Fruit fly (Drosophila melanogaster): ENCODE data around the gene CG15554.

Gene CG15554

dm6 chr3R:31134056-31134455, 8.1 kb downstream of the CG15554 start, which contains the start of gene Gycbeta100B (continued):
- TF ChIP-seq unpg (GFP tag; optimal IDR thresholded peaks at IDR 0.05) = peak; percentile 42
- no peak for TF ChIP-seq pita (GFP tag; optimal IDR thresholded peaks at IDR 0.05)
- no peak for TF ChIP-seq D (optimal IDR thresholded peaks at IDR 0.05)
- TF ChIP-seq D (GFP tag; optimal IDR thresholded peaks at IDR 0.05) = peak; percentile 9
- no peak for TF ChIP-seq Side (GFP tag; optimal IDR thresholded peaks at IDR 0.05)
- TF ChIP-seq org-1 (GFP tag; optimal IDR thresholded peaks at IDR 0.05) = no peak
- TF ChIP-seq Xbp1 (GFP tag; optimal IDR thresholded peaks at IDR 0.05) = peak; percentile 44
- TF ChIP-seq Awh (GFP tag; IDR thresholded peaks at IDR 0.05) = no peak
- TF ChIP-seq CG7987 (GFP tag; optimal IDR thresholded peaks at IDR 0.05) = peak; percentile 72
- no peak for TF ChIP-seq jumu (GFP tag; optimal IDR thresholded peaks at IDR 0.05)
- peak; percentile 14 for TF ChIP-seq ewg (GFP tag; optimal IDR thresholded peaks at IDR 0.05)
- TF ChIP-seq Ptx1 (GFP tag; IDR thresholded peaks at IDR 0.05) = no peak
- TF ChIP-seq Hr39 (optimal IDR thresholded peaks at IDR 0.05) = no peak
- no peak for TF ChIP-seq CG18262 (tag; optimal IDR thresholded peaks at IDR 0.05)
- no peak for TF ChIP-seq slou (GFP tag; optimal IDR thresholded peaks at IDR 0.05)
- no peak for TF ChIP-seq Chrac-16 (GFP tag; optimal IDR thresholded peaks at IDR 0.05)
- TF ChIP-seq CG33557 (GFP tag; optimal IDR thresholded peaks at IDR 0.05) = no peak
- peak in 1 of 2 experiments; percentile 55 for TF ChIP-seq Hr51 (GFP tag; optimal IDR thresholded peaks at IDR 0.05)
- peak; percentile 79 for TF ChIP-seq lab (GFP tag; optimal IDR thresholded peaks at IDR 0.05)
- TF ChIP-seq CG10147 (GFP tag; optimal IDR thresholded peaks at IDR 0.05) = no peak
- no peak for TF ChIP-seq da (GFP tag; optimal IDR thresholded peaks at IDR 0.05)
- TF ChIP-seq Bteb2 (GFP tag; optimal IDR thresholded peaks at IDR 0.05) = no peak
- peak; percentile 39 for TF ChIP-seq CG1832 (GFP tag; optimal IDR thresholded peaks at IDR 0.05)
- TF ChIP-seq CG2678 (tag; optimal IDR thresholded peaks at IDR 0.05) = peak; percentile 41
- no peak for TF ChIP-seq jing (GFP tag; optimal IDR thresholded peaks at IDR 0.05)
- TF ChIP-seq Nf-YA (GFP tag; IDR thresholded peaks at IDR 0.05) = 0 out of 2 replicates have a peak, but pooled peaks have one; percentile 11
- peak; percentile 29 for TF ChIP-seq dmrt99B (tag; optimal IDR thresholded peaks at IDR 0.05)
- peak; percentile 25; the same call in 1 of the 2 replicates for TF ChIP-seq CG3847 (GFP tag; IDR thresholded peaks at IDR 0.05)
- no peak for TF ChIP-seq Elba2 (GFP tag; optimal IDR thresholded peaks at IDR 0.05)
- peak; percentile 67 for TF ChIP-seq CG15514 (GFP tag; optimal IDR thresholded peaks at IDR 0.05)
- no peak for TF ChIP-seq jigr1 (GFP tag; IDR thresholded peaks at IDR 0.05)
- no peak for TF ChIP-seq CG30020 (tag; optimal IDR thresholded peaks at IDR 0.05)
- peak; percentile 38; the same call in 2 of the 3 replicates for TF ChIP-seq dysf (GFP tag; IDR thresholded peaks at IDR 0.05)
- TF ChIP-seq vfl (GFP tag; optimal IDR thresholded peaks at IDR 0.05) = no peak
- TF ChIP-seq pzg (GFP tag; optimal IDR thresholded peaks at IDR 0.05) = no peak
- TF ChIP-seq wek (GFP tag; optimal IDR thresholded peaks at IDR 0.05) = peak; percentile 33
- peak; percentile 54; the same call in 1 of the 2 replicates for TF ChIP-seq CG11247 (GFP tag; IDR thresholded peaks at IDR 0.05)
- no peak for TF ChIP-seq ato (GFP tag; IDR thresholded peaks at IDR 0.05; ENCODE audit: partially characterized antibody)
- TF ChIP-seq CG18764 (GFP tag; optimal IDR thresholded peaks at IDR 0.05) = no peak
- no peak for TF ChIP-seq yki (optimal IDR thresholded peaks at IDR 0.05)
- TF ChIP-seq sug (tag; optimal IDR thresholded peaks at IDR 0.05) = peak; percentile 20
- TF ChIP-seq CG2129 (GFP tag; IDR thresholded peaks at IDR 0.05; ENCODE audit: partially characterized antibody) = no peak
- peak; percentile 45 for TF ChIP-seq Six4 (GFP tag; optimal IDR thresholded peaks at IDR 0.05)
- no peak for TF ChIP-seq CG8478 (optimal IDR thresholded peaks at IDR 0.05)
- no peak for TF ChIP-seq CG18476 (GFP tag; optimal IDR thresholded peaks at IDR 0.05)
- no peak for TF ChIP-seq CG8924 (tag; optimal IDR thresholded peaks at IDR 0.05)
- TF ChIP-seq HLH3B (GFP tag; IDR thresholded peaks at IDR 0.05) = peak; percentile 37; the same call in 1 of the 2 replicates
- TF ChIP-seq fd64A (GFP tag; optimal IDR thresholded peaks at IDR 0.05) = peak; percentile 13
- no peak for TF ChIP-seq Gsc (GFP tag; IDR thresholded peaks at IDR 0.05)
- TF ChIP-seq CoRest (tag; optimal IDR thresholded peaks at IDR 0.05) = no peak
- TF ChIP-seq CG16863 (GFP tag; optimal IDR thresholded peaks at IDR 0.05) = no peak
- TF ChIP-seq CG1529 (GFP tag; optimal IDR thresholded peaks at IDR 0.05) = peak; percentile 4
